Worm (Caenorhabditis elegans) whole organism, L1 larva: ENCODE data around the gene fbxa-213.
A peak's percentile ranks its signal among the peaks of the same experiment; 100 is the strongest.

ENCODE experiments used
- ama-1 ChIP-seq: fragments of 150-350 bp; optimal IDR thresholded peaks from 2 replicates; lab custom pipeline; 2014
- ceh-82 ChIP-seq, 3 experiments: fragments of 150-350 bp in 1 of 3; sonication (generic microtip) in 2 of 3; optimal IDR thresholded peaks; 2 replicates each; lab custom pipeline; 2014 to 2017; ENCODE audit warnings: missing biosample characterization in 3 of 3, missing genetic modification characterization in 3 of 3
- ceh-88 ChIP-seq: fragments of 200-800 bp; sonication (Bioruptor generic); IDR thresholded peaks from 2 replicates; pipeline ENCODE4 v1.3.6; 2022; ENCODE audit warnings: missing genetic modification characterization, missing compliant biosample characterization
- ceh-90 ChIP-seq: sonication (generic microtip); optimal IDR thresholded peaks from 2 replicates; lab custom pipeline; 2016; ENCODE audit warnings: missing genetic modification characterization, missing compliant biosample characterization
- dpl-1 ChIP-seq, 3 experiments: fragments of 150-350 bp in 2 of 3; sonication (generic microtip) in 1 of 3; optimal IDR thresholded peaks; 2 replicates each; lab custom pipeline; 2014 to 2017; ENCODE audit warnings: missing biosample characterization in 3 of 3, missing genetic modification characterization in 3 of 3, missing genetic modification reagents in 3 of 3
- dsc-1 ChIP-seq: sonication (generic microtip); optimal IDR thresholded peaks from 2 replicates; lab custom pipeline; 2016; ENCODE audit warnings: mild to moderate bottlenecking, missing genetic modification characterization, missing compliant biosample characterization
- efl-1 ChIP-seq, 4 experiments: fragments of 150-350 bp; optimal IDR thresholded peaks in 3 of 4; peaks in 1 of 4; 1 replicate in 1 of 4; 2 replicates in 3 of 4; lab custom pipeline; 2014; ENCODE audit warnings: missing biosample characterization in 2 of 4, missing genetic modification characterization in 2 of 4, missing genetic modification reagents in 2 of 4
- egl-27 ChIP-seq, 2 experiments: fragments of 150-350 bp in 1 of 2; sonication (generic microtip); optimal IDR thresholded peaks; 3 replicates each; lab custom pipeline; 2017 to 2018; ENCODE audit warnings: missing biosample characterization in 2 of 2, missing genetic modification characterization in 2 of 2, missing genetic modification reagents in 2 of 2
- elt-2 ChIP-seq: sonication (generic microtip); optimal IDR thresholded peaks from 2 replicates; lab custom pipeline; 2016; ENCODE audit warnings: missing genetic modification characterization, mild to moderate bottlenecking, inconsistent platforms, missing compliant biosample characterization, missing genetic modification reagents
- fos-1 ChIP-seq: fragments of 150-350 bp; optimal IDR thresholded peaks from 2 replicates; lab custom pipeline; 2014; ENCODE audit warnings: missing biosample characterization, missing genetic modification characterization
- grh-1 ChIP-seq: fragments of 200-800 bp; sonication (Bioruptor generic); IDR thresholded peaks from 2 replicates; pipeline ENCODE4 v1.3.6; 2022; ENCODE audit warnings: missing genetic modification reagents, missing genetic modification characterization, missing compliant biosample characterization
- hlh-17 ChIP-seq: fragments of 200-800 bp; sonication (Bioruptor generic); optimal IDR thresholded peaks from 2 replicates; lab custom pipeline; 2018; ENCODE audit warnings: missing genetic modification characterization, mild to moderate bottlenecking, missing compliant biosample characterization, moderate library complexity, borderline replicate concordance
- hpl-2 ChIP-seq: fragments of 150-350 bp; optimal IDR thresholded peaks from 2 replicates; lab custom pipeline; 2014; ENCODE audit warnings: missing biosample characterization, missing genetic modification reagents, missing genetic modification characterization
- lin-14 ChIP-seq: fragments of 200-800 bp; sonication (Bioruptor generic); optimal IDR thresholded peaks from 2 replicates; lab custom pipeline; 2018; ENCODE audit warnings: mild to moderate bottlenecking, missing genetic modification characterization, moderate library complexity, missing compliant biosample characterization
- lin-35 ChIP-seq, 2 experiments: fragments of 150-350 bp; optimal IDR thresholded peaks; 2 replicates each; lab custom pipeline; 2014; ENCODE audit warnings: missing biosample characterization in 2 of 2, missing genetic modification characterization in 2 of 2, missing genetic modification reagents in 2 of 2
- lsy-2 ChIP-seq, 2 experiments: fragments of 150-350 bp; optimal IDR thresholded peaks; 2 replicates each; lab custom pipeline; 2014; ENCODE audit warnings: missing biosample characterization in 2 of 2, missing genetic modification characterization in 2 of 2
- mep-1 ChIP-seq: fragments of 150-350 bp; optimal IDR thresholded peaks from 2 replicates; lab custom pipeline; 2014; ENCODE audit warnings: missing biosample characterization, missing genetic modification characterization
- nhr-11 ChIP-seq: fragments of 150-350 bp; optimal IDR thresholded peaks from 2 replicates; lab custom pipeline; 2014; ENCODE audit warnings: missing biosample characterization, missing genetic modification characterization
- nhr-12 ChIP-seq: sonication (generic microtip); optimal IDR thresholded peaks from 2 replicates; lab custom pipeline; 2017; ENCODE audit warnings: missing biosample characterization, missing genetic modification characterization
- nhr-28 ChIP-seq: fragments of 150-350 bp; optimal IDR thresholded peaks from 2 replicates; lab custom pipeline; 2014; ENCODE audit warnings: missing biosample characterization, missing genetic modification characterization
- nhr-71 ChIP-seq: sonication (generic microtip); optimal IDR thresholded peaks from 2 replicates; lab custom pipeline; 2016; ENCODE audit warnings: mild to moderate bottlenecking, missing genetic modification characterization, moderate library complexity, missing compliant biosample characterization
- nhr-85 ChIP-seq: sonication (generic microtip); peaks from one replicate; lab custom pipeline; 2016; ENCODE audit warnings: missing genetic modification characterization, inconsistent platforms, missing compliant biosample characterization
- pqm-1 ChIP-seq: sonication (generic microtip); optimal IDR thresholded peaks from 3 replicates; lab custom pipeline; 2017; ENCODE audit warnings: missing biosample characterization, missing genetic modification characterization
- snpc-4 ChIP-seq: fragments of 150-350 bp; optimal IDR thresholded peaks from 2 replicates; lab custom pipeline; 2014; ENCODE audit warnings: missing biosample characterization, missing genetic modification characterization
- swsn-7 ChIP-seq: sonication (generic microtip); optimal IDR thresholded peaks from 2 replicates; lab custom pipeline; 2016; ENCODE audit warnings: missing genetic modification characterization, missing compliant biosample characterization
- tlp-1 ChIP-seq: fragments of 150-350 bp; optimal IDR thresholded peaks from 2 replicates; lab custom pipeline; 2014; ENCODE audit warnings: missing biosample characterization, missing genetic modification characterization
- unc-130 ChIP-seq: fragments of 150-350 bp; optimal IDR thresholded peaks from 2 replicates; lab custom pipeline; 2017; ENCODE audit warnings: missing biosample characterization, missing genetic modification characterization, inconsistent platforms
- unc-30 ChIP-seq: sonication (generic microtip); optimal IDR thresholded peaks from 2 replicates; lab custom pipeline; 2017; ENCODE audit warnings: missing biosample characterization, missing genetic modification characterization
- unc-98 ChIP-seq: fragments of 200-800 bp; sonication (Bioruptor generic); IDR thresholded peaks from 2 replicates; pipeline ENCODE4 v1.3.6; 2022; ENCODE audit warnings: missing genetic modification characterization, missing compliant biosample characterization

fbxa-213 gene

DNA sequence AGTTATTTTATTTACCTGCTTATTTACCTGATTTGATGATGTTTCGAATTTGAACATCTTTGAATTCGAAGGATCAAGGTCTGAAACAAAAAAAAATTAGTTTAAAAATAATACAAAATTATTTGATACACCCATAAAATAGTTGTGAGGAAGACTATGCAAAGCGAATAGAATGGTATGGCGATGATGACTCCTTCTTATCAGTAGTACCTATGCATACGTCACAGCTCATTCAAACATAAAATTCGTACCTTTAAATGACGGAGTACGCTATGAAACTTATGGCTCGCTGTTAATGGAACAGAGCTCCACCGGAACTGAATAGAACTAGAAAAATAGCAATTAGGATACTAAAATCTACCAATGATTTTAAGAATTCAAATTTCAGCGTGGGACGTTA, 16.4 kb downstream of the fbxa-213 start, which contains the start of gene R10E8.1:
R10E8.1 (minus strand) TSS at position 178 of the 400 bp plus-strand sequence.
- TF ChIP-seq nhr-11 (tag; lab: Kevin White, UChicago) (no peak), elt-2 (tag; lab: Kevin White, UChicago) (peak; percentile 18)
- TF ChIP-seq, all 84 proteins: peak for 1

DNA sequence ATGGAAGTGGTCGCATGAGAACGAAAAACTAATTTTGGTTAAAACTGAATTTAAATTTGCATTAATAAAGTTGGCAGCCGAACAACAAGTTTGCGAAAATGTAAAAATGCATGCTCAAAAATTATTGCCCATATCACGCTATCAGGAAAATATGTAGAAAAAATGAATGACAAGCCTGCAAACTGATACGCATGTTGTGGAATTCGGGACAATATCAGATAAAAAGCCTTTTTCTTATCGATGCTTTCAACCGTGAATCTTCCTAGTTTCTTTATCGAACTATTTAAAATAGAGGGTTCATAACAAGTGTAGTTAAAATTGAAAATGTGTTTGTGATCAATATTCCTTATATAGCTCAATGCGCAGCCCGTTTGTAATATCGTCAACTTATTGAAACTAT, 22.6 kb downstream of the fbxa-213 start:
- TF ChIP-seq hlh-17 (GFP tag; lab: Kevin White, UChicago) (no peak), nhr-12 (tag; lab: Kevin White, UChicago) (no peak), dsc-1 (tag; lab: Kevin White, UChicago) (no peak), nhr-71 (tag; lab: Kevin White, UChicago) (no peak), ceh-88 (GFP tag; lab: Robert Waterston, UW) (no peak), tlp-1 (tag; lab: Kevin White, UChicago) (peak; percentile 8), grh-1 (no peak), fos-1 (tag; lab: Kevin White, UChicago) (no peak), elt-2 (tag; lab: Kevin White, UChicago) (peak; percentile 92), ceh-90 (tag; lab: Kevin White, UChicago) (no peak), lin-14 (GFP tag; lab: Kevin White, UChicago) (peak; percentile 4), pqm-1 (peak; percentile 9)

DNA sequence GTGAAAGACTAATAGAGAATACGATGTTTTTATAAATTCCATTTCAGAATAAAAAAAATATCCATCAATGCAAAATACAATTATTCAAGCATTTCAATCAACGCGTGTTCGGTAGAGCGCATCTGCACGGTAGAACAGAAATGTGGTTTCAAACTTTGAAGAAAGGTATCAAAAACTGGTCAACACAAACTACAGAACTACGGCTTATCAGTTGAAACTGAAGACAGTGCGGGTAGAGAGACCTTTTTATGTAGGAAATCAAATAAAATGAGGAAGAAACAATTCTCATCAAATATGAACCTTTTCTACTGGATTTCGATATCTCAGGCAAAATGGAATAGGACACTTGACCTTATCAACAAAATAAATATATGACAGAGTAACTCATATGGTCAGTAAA, 24.2 kb downstream of the fbxa-213 start:
- peak; percentile 49 for TF ChIP-seq elt-2 (tag; lab: Kevin White, UChicago)
- no peak for TF ChIP-seq ama-1

DNA sequence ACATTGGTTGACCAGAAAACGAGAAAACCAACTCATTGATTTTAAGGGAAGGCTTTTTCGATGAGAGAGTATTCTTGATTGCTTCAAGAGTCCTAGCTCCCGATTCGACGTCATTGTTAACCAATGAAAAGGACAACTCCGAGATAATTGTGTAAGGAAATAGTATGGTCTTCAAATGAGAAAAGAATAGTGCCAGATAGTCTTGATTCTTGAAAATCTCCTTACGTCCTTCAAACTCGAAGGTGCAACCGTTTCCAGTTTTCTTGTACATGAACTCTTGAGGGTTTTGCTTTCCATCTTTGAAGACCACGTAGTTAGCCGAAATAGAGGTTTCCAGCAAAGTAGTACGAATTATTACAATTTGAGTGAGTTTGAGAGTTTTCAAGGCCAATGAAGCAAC, 25.4 kb downstream of the fbxa-213 start:
- TF ChIP-seq snpc-4 (tag; lab: Kevin White, UChicago) (no peak), egl-27 (tag; optimal IDR thresholded peaks at IDR 0.05; lab: Kevin White, UChicago) (no peak), pqm-1 (no peak), hlh-17 (GFP tag; lab: Kevin White, UChicago) (no peak), unc-98 (GFP tag; lab: Robert Waterston, UW) (no peak), dpl-1 (GFP tag; optimal IDR thresholded peaks at IDR 0.05; lab: Kevin White, UChicago) (no peak), swsn-7 (tag; lab: Kevin White, UChicago) (no peak), ceh-82 (tag; optimal IDR thresholded peaks at IDR 0.05; lab: Kevin White, UChicago) (no peak), nhr-71 (tag; lab: Kevin White, UChicago) (no peak), nhr-85 (no peak), unc-130 (tag; lab: Kevin White, UChicago) (no peak), ama-1 (no peak), nhr-28 (tag; lab: Kevin White, UChicago) (no peak)

DNA sequence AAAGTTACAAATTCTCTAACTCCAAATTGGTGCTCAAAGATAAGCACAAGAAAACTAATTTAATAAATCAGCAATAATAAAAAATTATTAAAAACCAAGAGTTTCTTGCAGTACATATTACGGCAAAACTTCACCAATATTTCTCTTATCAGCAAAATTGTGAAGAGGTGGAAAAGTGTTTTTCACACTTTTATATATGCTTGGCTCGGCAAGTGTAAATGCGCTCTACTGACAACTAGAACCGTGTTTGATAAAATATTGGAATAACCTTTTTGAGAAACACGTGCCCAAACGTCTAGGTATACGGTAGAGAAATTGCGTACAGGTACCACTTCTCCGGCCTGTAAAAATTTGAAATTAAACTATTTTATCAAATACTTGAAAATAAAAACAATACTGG, 27.3 kb downstream of the fbxa-213 start, which contains the start of gene R10E8.8:
R10E8.8 (minus strand) TSS at position 343 of the 400 bp plus-strand sequence.
- TF ChIP-seq hpl-2 (GFP tag; lab: Kevin White, UChicago) = no peak
- peak in 1 of 3 experiments; percentile 2 for TF ChIP-seq dpl-1 (GFP tag; optimal IDR thresholded peaks at IDR 0.05; lab: Kevin White, UChicago)
- TF ChIP-seq lin-35 (GFP tag; optimal IDR thresholded peaks at IDR 0.05; lab: Kevin White, UChicago) = peak in 1 of 2 experiments; percentile 30
- TF ChIP-seq lsy-2 (tag; optimal IDR thresholded peaks at IDR 0.05; lab: Kevin White, UChicago) = peak in 1 of 2 experiments; percentile 32
- peak; percentile 81 for TF ChIP-seq elt-2 (tag; lab: Kevin White, UChicago)
- TF ChIP-seq efl-1 (optimal IDR thresholded peaks at IDR 0.05; lab: Kevin White, UChicago) = no peak
- TF ChIP-seq efl-1 (GFP tag; optimal IDR thresholded peaks at IDR 0.05 in 1 of 2; lab: Kevin White, UChicago) = peak in 1 of 2 experiments; percentile 82
- TF ChIP-seq unc-30 (tag; lab: Kevin White, UChicago) = no peak

DNA sequence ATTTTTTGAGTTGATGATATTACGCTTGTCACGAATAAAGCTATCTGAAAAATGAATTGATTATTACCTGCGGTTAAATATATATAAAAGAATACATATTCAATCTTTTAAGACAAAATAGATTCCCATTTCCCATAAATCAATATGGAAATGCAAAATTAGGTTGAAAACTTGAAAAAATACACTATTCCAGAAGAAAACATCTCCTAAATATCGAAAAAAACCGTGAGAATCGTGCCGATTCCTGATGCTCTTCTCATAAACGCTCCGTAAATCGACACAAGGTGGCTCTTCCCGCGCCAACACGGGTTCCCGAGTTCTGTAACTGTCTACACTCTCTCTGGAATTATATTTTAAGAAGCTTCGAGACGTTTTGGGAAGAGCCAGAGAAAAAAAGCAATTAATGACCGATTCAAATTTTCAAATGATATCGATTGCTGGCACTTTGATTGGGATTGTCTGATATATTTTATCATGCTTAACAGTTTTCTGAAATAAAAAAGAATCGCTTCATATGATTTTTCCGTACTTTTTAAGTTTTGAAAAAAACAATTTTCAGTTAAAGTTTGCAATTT, 31.8 kb downstream of the fbxa-213 start, which contains the start of gene R10E8.3:
R10E8.3 (minus strand) TSS at position 51 of the 575 bp plus-strand sequence.
- no peak for TF ChIP-seq mep-1
- TF ChIP-seq lin-35 (GFP tag; optimal IDR thresholded peaks at IDR 0.05; lab: Kevin White, UChicago) = peak in 1 of 2 experiments; percentile 4
- TF ChIP-seq, all 84 proteins: peak for 1
